Worm (Caenorhabditis elegans) whole organism, L4/young adult: Measurements from ENCODE around the gene srx-43.

ENCODE experiments used
- dao-5 ChIP-seq: sonication (generic microtip); optimal IDR thresholded peaks from 2 replicates; lab custom pipeline; 2016; ENCODE audit warnings: missing genotype, missing genetic modification characterization, moderate library complexity, missing compliant biosample characterization
- him-1 ChIP-seq: sonication (generic microtip); optimal IDR thresholded peaks from 2 replicates; lab custom pipeline; 2016; ENCODE audit warnings: missing genotype, missing genetic modification reagents, missing genetic modification characterization, missing compliant biosample characterization

DNA sequence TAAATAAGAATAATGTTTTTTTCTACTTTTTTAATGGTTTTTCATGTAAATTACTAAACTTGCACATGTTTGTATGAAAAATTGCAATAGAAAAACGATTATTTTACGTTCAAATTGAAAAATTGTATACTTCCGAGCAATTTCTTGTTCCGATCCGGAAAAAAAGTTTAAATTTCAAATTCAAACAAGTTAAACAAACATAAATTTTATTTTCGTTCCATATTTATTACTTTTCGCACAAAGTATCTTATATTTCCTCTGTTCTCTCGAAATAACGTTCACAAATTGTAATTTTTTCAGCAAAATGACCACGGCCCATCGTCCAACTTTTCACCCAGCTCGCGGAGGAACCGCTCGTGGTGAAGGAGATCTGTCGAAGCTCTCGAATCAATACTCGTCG lies 5.3 kb downstream of the srx-43 start, which contains the start of gene cwc-15:
- TF ChIP-seq him-1 (tag; lab: Kevin White, UChicago), result no peak
- TF ChIP-seq dao-5 (tag; lab: Kevin White, UChicago), result no peak
